Fruit fly (Drosophila melanogaster): ENCODE results near the gene Spn77Ba.

Spn77Ba gene

dm6 chr3L:20309758-20310733 is 6.9 kb upstream of the Spn77Ba start (continued):
- TF ChIP-seq Asciz (GFP tag; optimal IDR thresholded peaks at IDR 0.05) (no peak), CG13775 (GFP tag; optimal IDR thresholded peaks at IDR 0.05) (peak; percentile 37), Ets65A (GFP tag) (peak; percentile 95), CHES-1-like (GFP tag; optimal IDR thresholded peaks at IDR 0.05) (peak; percentile 53), gsb-n (tag; optimal IDR thresholded peaks at IDR 0.05) (no peak), CG11247 (GFP tag; IDR thresholded peaks at IDR 0.05) (peak; percentile 57), sd (tag; optimal IDR thresholded peaks at IDR 0.05) (no peak), Lpt (GFP tag; optimal IDR thresholded peaks at IDR 0.05) (no peak), CG7357 (GFP tag; IDR thresholded peaks at IDR 0.05) (no peak), crol (GFP tag; IDR thresholded peaks at IDR 0.05) (no peak), gcm2 (GFP tag; optimal IDR thresholded peaks at IDR 0.05) (peak; percentile 8), HHEX (GFP tag; optimal IDR thresholded peaks at IDR 0.05) (no peak), CG16813 (GFP tag; IDR thresholded peaks at IDR 0.05; ENCODE audit: partially characterized antibody) (peak; percentile 87), ken (GFP tag; IDR thresholded peaks at IDR 0.05) (peak; percentile 66; the same call in 2 of the 3 replicates), CG4282 (GFP tag; optimal IDR thresholded peaks at IDR 0.05) (peak; percentile 69), CG30020 (tag; optimal IDR thresholded peaks at IDR 0.05) (peak; percentile 33), CG31365 (tag; optimal IDR thresholded peaks at IDR 0.05) (no peak), lmd (GFP tag; IDR thresholded peaks at IDR 0.05) (peak; percentile 6; the same call in 1 of the 2 replicates), slbo (GFP tag; IDR thresholded peaks at IDR 0.05) (peak; percentile 58), CG6689 (GFP tag; IDR thresholded peaks at IDR 0.05) (peak; percentile 18; the same call in 1 of the 2 replicates), phol (tag; optimal IDR thresholded peaks at IDR 0.05) (peak; percentile 63), CG10366 (GFP tag; IDR thresholded peaks at IDR 0.05) (no peak), bsh (GFP tag; optimal IDR thresholded peaks at IDR 0.05) (peak in 1 of 2 experiments; percentile 14), CG43689 (GFP tag; IDR thresholded peaks at IDR 0.05) (no peak), fd102C (GFP tag; optimal IDR thresholded peaks at IDR 0.05) (no peak), Fer3 (tag; optimal IDR thresholded peaks at IDR 0.05) (peak; percentile 7), row (GFP tag; IDR thresholded peaks at IDR 0.05) (peak; percentile 49; the same call in 2 of the 3 replicates), da (GFP tag; optimal IDR thresholded peaks at IDR 0.05) (peak; percentile 28), Dip3 (GFP tag; optimal IDR thresholded peaks at IDR 0.05) (peak; percentile 59), Dip2 (GFP tag; IDR thresholded peaks at IDR 0.05) (no peak), CG6791 (GFP tag; IDR thresholded peaks at IDR 0.05; ENCODE audit: partially characterized antibody) (peak; percentile 89), her (GFP tag; optimal IDR thresholded peaks at IDR 0.05) (peak; percentile 72), knrl (GFP tag; IDR thresholded peaks at IDR 0.05; ENCODE audit: partially characterized antibody) (peak; percentile 87), CG9215 (GFP tag; IDR thresholded peaks at IDR 0.05) (no peak), tgo (GFP tag; IDR thresholded peaks at IDR 0.05) (no peak), Hey (tag; optimal IDR thresholded peaks at IDR 0.05) (no peak), Dbx (GFP tag; IDR thresholded peaks at IDR 0.05) (peak; percentile 64), CG6254 (GFP tag; optimal IDR thresholded peaks at IDR 0.05) (peak; percentile 3), CG6654 (GFP tag; optimal IDR thresholded peaks at IDR 0.05) (no peak), CG5245 (GFP tag; optimal IDR thresholded peaks at IDR 0.05) (no peak), Sry-δ (GFP tag; optimal IDR thresholded peaks at IDR 0.05) (peak; percentile 79), slp2 (GFP tag; optimal IDR thresholded peaks at IDR 0.05) (peak; percentile 34), Ets97D (GFP tag; optimal IDR thresholded peaks at IDR 0.05) (peak; percentile 87), ems (GFP tag; optimal IDR thresholded peaks at IDR 0.05) (peak; percentile 39), CG9876 (GFP tag; optimal IDR thresholded peaks at IDR 0.05) (peak; percentile 56), Atf3 (GFP tag; optimal IDR thresholded peaks at IDR 0.05) (peak; percentile 16), pita (GFP tag; optimal IDR thresholded peaks at IDR 0.05) (no peak), Side (GFP tag; optimal IDR thresholded peaks at IDR 0.05) (peak; percentile 40), CG30403 (GFP tag; optimal IDR thresholded peaks at IDR 0.05) (peak; percentile 54)
